Worm (Caenorhabditis elegans): ENCODE data around the gene cyp-13A10.

The cyp-13A10 gene

DNA sequence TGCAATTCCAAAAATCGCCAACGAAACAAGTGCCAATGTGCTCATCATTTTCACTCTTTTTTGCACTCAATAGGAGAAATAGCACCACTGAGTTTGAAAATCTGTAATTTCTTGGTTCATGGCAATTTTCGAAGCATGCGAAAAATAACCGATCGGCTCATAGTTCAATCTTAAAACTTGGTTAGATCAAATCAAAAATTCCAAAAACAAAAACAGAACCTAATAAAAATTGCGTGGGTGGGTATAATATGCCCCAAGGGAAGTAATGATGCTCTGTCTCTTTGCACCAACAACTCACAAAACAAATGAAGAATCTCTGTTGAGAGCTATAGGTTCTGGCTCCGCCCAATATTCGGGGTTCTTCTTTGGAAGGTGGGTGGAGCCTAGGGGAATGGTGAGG, 29.2 kb upstream of the cyp-13A10 start, which contains the start of gene nlp-11:
Gene nlp-11 (minus strand): TSS at position 101 of the 400 bp plus-strand sequence.
- no peak for TF ChIP-seq hsf-1 (GFP tag; IDR thresholded peaks at IDR 0.05)
- no peak for TF ChIP-seq hmg-20 (GFP tag; IDR thresholded peaks at IDR 0.05)
- no peak for TF ChIP-seq B0035.1 (tag; optimal IDR thresholded peaks at IDR 0.05)
- no peak for TF ChIP-seq snpc-1.1 (tag; optimal IDR thresholded peaks at IDR 0.05; ENCODE audit: insufficient read depth)
- TF ChIP-seq rec-8 (tag; optimal IDR thresholded peaks at IDR 0.05) = no peak
- no peak for TF ChIP-seq dpff-1 (tag; optimal IDR thresholded peaks at IDR 0.05)
- TF ChIP-seq aptf-3 (GFP tag; IDR thresholded peaks at IDR 0.05) = no peak
- no peak for TF ChIP-seq ceh-27 (GFP tag; optimal IDR thresholded peaks at IDR 0.05)
- no peak for TF ChIP-seq lin-35 (GFP tag; optimal IDR thresholded peaks at IDR 0.05)
- TF ChIP-seq T07F8.4 (tag; optimal IDR thresholded peaks at IDR 0.05) = no peak
- TF ChIP-seq Y53F4B.3 (GFP tag; IDR thresholded peaks at IDR 0.05) = no peak
- TF ChIP-seq tbx-9 (tag; optimal IDR thresholded peaks at IDR 0.05; ENCODE audit: borderline replicate concordance) = no peak
- TF ChIP-seq rcor-1 (GFP tag; IDR thresholded peaks at IDR 0.05) = no peak
- TF ChIP-seq sdz-38 (tag; optimal IDR thresholded peaks at IDR 0.05) = no peak
- no peak for TF ChIP-seq F39B2.1 (GFP tag; IDR thresholded peaks at IDR 0.05)
- no peak for TF ChIP-seq ceh-40 (GFP tag; IDR thresholded peaks at IDR 0.05)
- TF ChIP-seq hlh-12 (tag; optimal IDR thresholded peaks at IDR 0.05) = no peak
- TF ChIP-seq nhr-90 (tag; optimal IDR thresholded peaks at IDR 0.05) = no peak
- no peak for TF ChIP-seq akir-1 (GFP tag; optimal IDR thresholded peaks at IDR 0.05)
- no peak for TF ChIP-seq B0336.3 (GFP tag; IDR thresholded peaks at IDR 0.05)

DNA sequence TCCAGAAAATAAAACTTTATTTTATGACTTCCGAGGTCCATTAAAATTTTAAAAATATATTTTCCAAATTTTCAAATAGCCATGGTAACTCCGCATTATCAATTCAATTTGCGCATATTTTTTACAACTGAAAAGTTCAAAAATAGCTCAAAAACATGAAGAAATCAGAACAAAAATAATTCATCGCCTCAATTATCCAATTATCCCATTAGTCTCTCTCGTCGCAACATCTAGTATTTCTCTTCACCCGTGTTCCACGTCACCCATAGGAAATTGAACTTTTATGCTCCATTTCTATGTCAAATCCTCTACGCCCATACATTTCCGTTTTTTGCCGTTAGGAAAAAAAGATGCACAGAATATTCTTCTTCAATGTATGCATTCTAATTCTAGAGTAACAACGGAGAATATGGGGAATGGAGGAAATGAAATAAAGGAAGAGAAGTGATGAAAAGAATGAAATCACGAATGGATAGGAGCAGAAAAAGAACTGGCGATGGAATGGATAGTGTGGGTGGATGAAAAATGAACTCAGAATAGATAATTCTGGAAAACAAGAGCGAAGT, 27.5 kb upstream of the cyp-13A10 start:
- no peak for TF ChIP-seq F37B4.10 (GFP tag; IDR thresholded peaks at IDR 0.05)
- TF ChIP-seq snpc-4 (GFP tag; optimal IDR thresholded peaks at IDR 0.05) = no peak
- TF ChIP-seq snpc-4 (tag; optimal IDR thresholded peaks at IDR 0.05) = no peak
- TF ChIP-seq unc-62 (GFP tag; optimal IDR thresholded peaks at IDR 0.05) = no peak
- no peak for TF ChIP-seq egrh-3 (GFP tag; IDR thresholded peaks at IDR 0.05)
- no peak for TF ChIP-seq sptf-2 (GFP tag; optimal IDR thresholded peaks at IDR 0.05)
- no peak for TF ChIP-seq madf-6 (GFP tag; IDR thresholded peaks at IDR 0.05)
- TF ChIP-seq him-1 (tag; optimal IDR thresholded peaks at IDR 0.05) = no peak
- TF ChIP-seq hmg-20 (GFP tag; IDR thresholded peaks at IDR 0.05) = no peak
- no peak for TF ChIP-seq repo-1 (tag; optimal IDR thresholded peaks at IDR 0.05)
- TF ChIP-seq tbp1 (GFP tag; optimal IDR thresholded peaks at IDR 0.05) = no peak
- no peak for TF ChIP-seq K11D2.4 (GFP tag; IDR thresholded peaks at IDR 0.05)
- TF ChIP-seq chd-7 (tag; optimal IDR thresholded peaks at IDR 0.05) = no peak
- no peak for TF ChIP-seq B0019.2 (GFP tag; conservative IDR thresholded peaks at IDR 0.05)
- TF ChIP-seq xnd-1 (tag; optimal IDR thresholded peaks at IDR 0.05) = no peak
- no peak for TF ChIP-seq ccch-3 (GFP tag; optimal IDR thresholded peaks at IDR 0.05)
- TF ChIP-seq ceh-40 (GFP tag; IDR thresholded peaks at IDR 0.05) = no peak
- TF ChIP-seq nfyb-1 (GFP tag; IDR thresholded peaks at IDR 0.05) = no peak

DNA sequence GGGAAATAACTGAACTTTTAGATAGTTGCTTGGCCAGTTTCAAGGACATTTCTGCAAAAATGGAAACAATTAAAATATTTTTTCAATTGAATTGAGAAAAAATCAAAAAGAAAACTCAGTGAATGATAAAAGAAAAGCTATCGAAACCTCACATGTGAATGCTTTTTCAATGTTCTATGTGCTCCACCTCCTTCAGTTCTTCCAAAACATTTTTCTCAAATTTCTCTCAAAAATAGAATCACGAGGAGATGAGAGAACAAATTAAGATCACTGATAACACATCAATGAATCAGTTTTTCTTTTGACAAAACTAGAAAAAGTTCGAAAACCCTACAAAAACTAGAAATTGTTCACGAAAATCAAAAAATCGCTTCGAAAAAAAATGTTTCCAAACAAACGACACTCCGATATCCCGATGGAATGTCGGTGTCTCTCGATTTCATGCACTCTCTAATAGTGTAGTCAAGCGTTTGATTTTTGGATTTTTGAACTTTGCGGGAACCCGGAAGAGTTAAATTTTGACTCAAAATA, 24.0 kb upstream of the cyp-13A10 start, which contains the start of gene ZK1320.9:
Gene ZK1320.9 (minus strand): TSS at position 51 of the 531 bp plus-strand sequence.
- TF ChIP-seq B0261.1 (tag; optimal IDR thresholded peaks at IDR 0.05) (no peak), nhr-80 (tag; optimal IDR thresholded peaks at IDR 0.05) (peak; percentile 31), lin-40 (tag; optimal IDR thresholded peaks at IDR 0.05) (peak; percentile 16), somi-1 (GFP tag; optimal IDR thresholded peaks at IDR 0.05) (no peak), attf-3 (GFP tag; conservative IDR thresholded peaks at IDR 0.05) (peak; percentile 66), ztf-26 (tag; optimal IDR thresholded peaks at IDR 0.05) (peak; percentile 14), K12H6.12 (tag; optimal IDR thresholded peaks at IDR 0.05) (no peak), madf-3 (GFP tag; IDR thresholded peaks at IDR 0.05) (no peak), hlh-26 (GFP tag; conservative IDR thresholded peaks at IDR 0.05) (no peak), F23B12.7 (tag; optimal IDR thresholded peaks at IDR 0.05; ENCODE audit: insufficient read depth) (peak; percentile 7), F10E7.11 (tag; optimal IDR thresholded peaks at IDR 0.05) (no peak), Y53G8AR.9 (GFP tag; conservative IDR thresholded peaks at IDR 0.05) (no peak)

Measured in whole organism, young adult.